Fruit fly (Drosophila melanogaster) whole organism, embryonic: ENCODE measurements around the gene sna.

Source experiments
- Ada2b ChIP-seq: fragments of 200-800 bp; sonication (Bioruptor generic); IDR thresholded peaks from 2 replicates; pipeline ENCODE4 v1.3.6; 2022; ENCODE audit warnings: missing biosample characterization, missing genetic modification characterization
- Adf1 ChIP-seq: fragments of 200-800 bp; sonication (Bioruptor generic); IDR thresholded peaks from 2 replicates; pipeline ENCODE4 v1.3.6; 2022; ENCODE audit warnings: missing biosample characterization, missing genetic modification characterization
- BtbVII ChIP-seq: fragments of 200-800 bp; sonication (Bioruptor generic); optimal IDR thresholded peaks from 3 replicates; lab custom pipeline; 2017; ENCODE audit warnings: missing biosample characterization, mild to moderate bottlenecking, missing genetic modification characterization
- CG10147 ChIP-seq: fragments of 200-800 bp; sonication (Bioruptor generic); optimal IDR thresholded peaks from 2 replicates; lab custom pipeline; 2019; ENCODE audit warnings: missing biosample characterization, mild to moderate bottlenecking, missing genetic modification characterization, moderate library complexity
- CG11247 ChIP-seq: fragments of 200-800 bp; sonication (Bioruptor generic); IDR thresholded peaks from 2 replicates; pipeline ENCODE4 v1.3.6; 2022; ENCODE audit warnings: missing biosample characterization, missing genetic modification characterization
- CG13894 ChIP-seq: fragments of 200-800 bp; sonication (Bioruptor generic); optimal IDR thresholded peaks from 3 replicates; lab custom pipeline; 2018; ENCODE audit warnings: missing biosample characterization, mild to moderate bottlenecking, missing genetic modification characterization, moderate library complexity
- CG15073 ChIP-seq: fragments of 200-800 bp; sonication (Bioruptor generic); optimal IDR thresholded peaks from 2 replicates; lab custom pipeline; 2016; ENCODE audit warnings: missing biosample characterization, missing genetic modification characterization
- CG32532 ChIP-seq: fragments of 200-800 bp; sonication (Bioruptor generic); IDR thresholded peaks from 2 replicates; pipeline ENCODE4 v1.3.6; 2022; ENCODE audit warnings: missing biosample characterization, missing genetic modification characterization
- CG34376 ChIP-seq: fragments of 200-800 bp; sonication (Bioruptor generic); optimal IDR thresholded peaks from 2 replicates; lab custom pipeline; 2018; ENCODE audit warnings: missing biosample characterization, mild to moderate bottlenecking, missing genetic modification characterization
- CG4617 ChIP-seq: fragments of 200-800 bp; sonication (Bioruptor generic); optimal IDR thresholded peaks from 3 replicates; lab custom pipeline; 2016; ENCODE audit warnings: missing biosample characterization, missing genetic modification characterization, borderline replicate concordance
- CG7357 ChIP-seq: fragments of 200-800 bp; sonication (Bioruptor generic); IDR thresholded peaks from 3 replicates; pipeline ENCODE4 v1.3.6; 2022; ENCODE audit warnings: missing biosample characterization, missing genetic modification characterization
- CG7839 ChIP-seq: fragments of 200-800 bp; sonication (Bioruptor generic); optimal IDR thresholded peaks from 3 replicates; lab custom pipeline; 2018; ENCODE audit warnings: missing biosample characterization, mild to moderate bottlenecking, missing genetic modification characterization, moderate library complexity
- CG7928 ChIP-seq: fragments of 200-800 bp; sonication (Bioruptor generic); optimal IDR thresholded peaks from 2 replicates; lab custom pipeline; 2017; ENCODE audit warnings: missing biosample characterization, mild to moderate bottlenecking, missing genetic modification characterization
- CG9609 ChIP-seq: fragments of 200-800 bp; sonication (Bioruptor generic); optimal IDR thresholded peaks from 3 replicates; lab custom pipeline; 2016; ENCODE audit warnings: missing biosample characterization, missing genetic modification characterization
- CG9727 ChIP-seq: fragments of 200-800 bp; sonication (Bioruptor generic); optimal IDR thresholded peaks from 3 replicates; lab custom pipeline; 2017; ENCODE audit warnings: missing biosample characterization, mild to moderate bottlenecking, missing genetic modification characterization
- CG9797 ChIP-seq: fragments of 200-800 bp; sonication (Bioruptor generic); optimal IDR thresholded peaks from 3 replicates; lab custom pipeline; 2018; ENCODE audit warnings: missing biosample characterization, mild to moderate bottlenecking, missing genetic modification characterization
- CG9817 ChIP-seq: fragments of 200-800 bp; sonication (Bioruptor generic); optimal IDR thresholded peaks from 2 replicates; lab custom pipeline; 2018; ENCODE audit warnings: missing biosample characterization, mild to moderate bottlenecking, missing genetic modification characterization, moderate library complexity
- CkIIα-i1 ChIP-seq: fragments of 200-800 bp; sonication (Bioruptor generic); IDR thresholded peaks from 2 replicates; pipeline ENCODE4 v1.3.6; 2022; ENCODE audit warnings: missing biosample characterization, missing genetic modification characterization
- Hey ChIP-seq: fragments of 200-800 bp; sonication (Bioruptor generic); optimal IDR thresholded peaks from 3 replicates; lab custom pipeline; 2018; ENCODE audit warnings: missing biosample characterization, mild to moderate bottlenecking, missing genetic modification characterization
- Max ChIP-seq: fragments of 200-800 bp; sonication (Bioruptor generic); optimal IDR thresholded peaks from 2 replicates; lab custom pipeline; 2016; ENCODE audit warnings: missing biosample characterization, mild to moderate bottlenecking, missing genetic modification characterization
- Meics ChIP-seq: fragments of 200-800 bp; sonication (Bioruptor generic); optimal IDR thresholded peaks from 2 replicates; lab custom pipeline; 2017; ENCODE audit warnings: missing biosample characterization, mild to moderate bottlenecking, missing genetic modification characterization
- NfI ChIP-seq: fragments of 200-800 bp; sonication (Bioruptor generic); optimal IDR thresholded peaks from 3 replicates; lab custom pipeline; 2018; ENCODE audit warnings: missing biosample characterization, mild to moderate bottlenecking, missing genetic modification characterization, moderate library complexity
- Poxn ChIP-seq: fragments of 200-800 bp; sonication (Bioruptor generic); IDR thresholded peaks from 2 replicates; pipeline ENCODE4 v1.3.6; 2022; ENCODE audit warnings: missing biosample characterization, missing genetic modification characterization
- Ptx1 ChIP-seq: fragments of 200-800 bp; sonication (Bioruptor generic); IDR thresholded peaks from 2 replicates; pipeline ENCODE4 v1.3.6; 2022; ENCODE audit warnings: missing biosample characterization, missing genetic modification characterization
- Ravus ChIP-seq: fragments of 200-800 bp; sonication (Bioruptor generic); IDR thresholded peaks from 2 replicates; pipeline ENCODE4 v1.3.6; 2022; ENCODE audit warnings: missing biosample characterization, missing genetic modification characterization
- Scr ChIP-seq: fragments of 200-800 bp; sonication (Bioruptor generic); IDR thresholded peaks from 2 replicates; pipeline ENCODE4 v1.3.6; 2022; ENCODE audit warnings: missing biosample characterization, missing genetic modification characterization; ENCODE audit not compliant: partially characterized antibody
- Sox100B ChIP-seq: fragments of 200-800 bp; sonication (Bioruptor generic); optimal IDR thresholded peaks from 3 replicates; lab custom pipeline; 2018; ENCODE audit warnings: missing biosample characterization, mild to moderate bottlenecking, missing genetic modification characterization
- ap ChIP-seq: fragments of 200-800 bp; sonication (Bioruptor generic); IDR thresholded peaks from 2 replicates; pipeline ENCODE4 v1.3.6; 2022; ENCODE audit warnings: missing biosample characterization, missing genetic modification characterization
- bowl ChIP-seq: fragments of 200-800 bp; sonication (Bioruptor generic); IDR thresholded peaks from 2 replicates; pipeline ENCODE4 v1.3.6; 2022; ENCODE audit warnings: missing biosample characterization, missing genetic modification characterization
- br ChIP-seq: fragments of >200 bp; optimal IDR thresholded peaks from 2 replicates; lab custom pipeline; 2017
- crc ChIP-seq: fragments of 200-800 bp; sonication (Bioruptor generic); optimal IDR thresholded peaks from 2 replicates; lab custom pipeline; 2016; ENCODE audit warnings: missing biosample characterization, missing genetic modification characterization
- crp ChIP-seq, 2 experiments: fragments of 200-800 bp; sonication (Bioruptor generic); optimal IDR thresholded peaks; 2 replicates in 1 of 2; 3 replicates in 1 of 2; lab custom pipeline; 2017; ENCODE audit warnings: missing biosample characterization in 2 of 2, missing genetic modification characterization in 2 of 2, mild to moderate bottlenecking in 1 of 2, moderate library complexity in 1 of 2
- dysf ChIP-seq: fragments of 200-800 bp; sonication (Bioruptor generic); IDR thresholded peaks from 3 replicates; pipeline ENCODE4 v1.3.6; 2022; ENCODE audit warnings: missing biosample characterization, missing genetic modification characterization
- fd64A ChIP-seq: fragments of 200-800 bp; sonication (Bioruptor generic); optimal IDR thresholded peaks from 3 replicates; lab custom pipeline; 2018; ENCODE audit warnings: missing biosample characterization, mild to moderate bottlenecking, missing genetic modification characterization
- fu2 ChIP-seq: fragments of 200-800 bp; sonication (Bioruptor generic); optimal IDR thresholded peaks from 2 replicates; lab custom pipeline; 2016; ENCODE audit warnings: missing biosample characterization, missing genetic modification characterization
- gcm ChIP-seq: fragments of 200-800 bp; sonication (Bioruptor generic); optimal IDR thresholded peaks from 2 replicates; lab custom pipeline; 2019; ENCODE audit warnings: missing biosample characterization, mild to moderate bottlenecking, missing genetic modification characterization, moderate library complexity
- gem ChIP-seq: fragments of 200-800 bp; sonication (Bioruptor generic); optimal IDR thresholded peaks from 2 replicates; lab custom pipeline; 2019; ENCODE audit warnings: missing biosample characterization, mild to moderate bottlenecking, missing genetic modification characterization, moderate library complexity
- inv ChIP-seq: fragments of 200-800 bp; sonication (Bioruptor generic); IDR thresholded peaks from 2 replicates; pipeline ENCODE4 v1.3.6; 2022; ENCODE audit warnings: missing biosample characterization, missing genetic modification characterization; ENCODE audit not compliant: partially characterized antibody
- jumu ChIP-seq: fragments of 200-800 bp; sonication (Bioruptor generic); optimal IDR thresholded peaks from 3 replicates; lab custom pipeline; 2016; ENCODE audit warnings: missing biosample characterization, missing genetic modification characterization
- ken ChIP-seq: fragments of 200-800 bp; sonication (Bioruptor generic); IDR thresholded peaks from 3 replicates; pipeline ENCODE4 v1.3.6; 2022; ENCODE audit warnings: missing biosample characterization, missing genetic modification characterization
- klu ChIP-seq: fragments of 200-800 bp; sonication (Bioruptor generic); IDR thresholded peaks from 2 replicates; pipeline ENCODE4 v1.3.6; 2022; ENCODE audit warnings: missing biosample characterization, missing genetic modification characterization
- mirr ChIP-seq: fragments of 200-800 bp; sonication (Bioruptor generic); optimal IDR thresholded peaks from 3 replicates; lab custom pipeline; 2018; ENCODE audit warnings: missing biosample characterization, mild to moderate bottlenecking, missing genetic modification characterization
- pita ChIP-seq: fragments of 200-800 bp; sonication (Bioruptor generic); optimal IDR thresholded peaks from 2 replicates; lab custom pipeline; 2017; ENCODE audit warnings: missing biosample characterization, mild to moderate bottlenecking, missing genetic modification characterization
- pnt ChIP-seq: fragments of 200-800 bp; sonication (Bioruptor generic); optimal IDR thresholded peaks from 3 replicates; lab custom pipeline; 2016; ENCODE audit warnings: missing biosample characterization, missing genetic modification characterization
- prd ChIP-seq, 3 experiments: fragments of >200 bp in 2 of 3; fragments of 200-800 bp in 1 of 3; sonication (Bioruptor generic) in 1 of 3; optimal IDR thresholded peaks in 2 of 3; IDR thresholded peaks in 1 of 3; 2 replicates in 2 of 3; 3 replicates in 1 of 3; pipeline versions ENCODE4 v1.3.6 to Lab custom; 2017 to 2022; ENCODE audit warnings: missing biosample characterization in 1 of 3, missing genetic modification characterization in 1 of 3
- scrt ChIP-seq: fragments of 200-800 bp; sonication (Bioruptor generic); optimal IDR thresholded peaks from 2 replicates; lab custom pipeline; 2018; ENCODE audit warnings: missing biosample characterization, mild to moderate bottlenecking, missing genetic modification characterization, moderate library complexity
- sens ChIP-seq: fragments of 200-800 bp; sonication (Bioruptor generic); peaks from one replicate; lab custom pipeline; 2016; ENCODE audit warnings: missing biosample characterization, missing genetic modification characterization
- seq ChIP-seq: fragments of 200-800 bp; sonication (Bioruptor generic); IDR thresholded peaks from 2 replicates; pipeline ENCODE4 v1.3.6; 2022; ENCODE audit warnings: missing biosample characterization, missing genetic modification characterization
- stc ChIP-seq: fragments of 200-800 bp; sonication (Bioruptor generic); IDR thresholded peaks from 2 replicates; pipeline ENCODE4 v1.3.6; 2022; ENCODE audit warnings: missing biosample characterization, missing genetic modification characterization
- sug ChIP-seq: fragments of 200-800 bp; optimal IDR thresholded peaks from 2 replicates; lab custom pipeline; 2019; ENCODE audit warnings: missing biosample characterization, mild to moderate bottlenecking, missing genetic modification characterization, moderate library complexity

Gene sna

dm6 chr2L:15490206-15490851 is 12.3 kb upstream of the sna start (continued):
- no peak for TF ChIP-seq inv (GFP tag; lab: Robert Waterston, UW)
- no peak for TF ChIP-seq dysf (GFP tag; lab: Robert Waterston, UW)
- TF ChIP-seq pnt (GFP tag; lab: Kevin White, UChicago) = no peak
- TF ChIP-seq fd64A (GFP tag; lab: Kevin White, UChicago) = no peak
- TF ChIP-seq CkIIα-i1 = no peak
- TF ChIP-seq CG10147 (GFP tag; lab: Kevin White, UChicago) = no peak
- no peak for TF ChIP-seq prd (optimal IDR thresholded peaks at IDR 0.05; lab: Kevin White, UChicago)
- TF ChIP-seq prd (GFP tag; IDR thresholded peaks at IDR 0.05; lab: Robert Waterston, UW) = no peak
- no peak for TF ChIP-seq BtbVII (GFP tag; lab: Kevin White, UChicago)
- TF ChIP-seq Sox100B (GFP tag; lab: Kevin White, UChicago) = no peak
- TF ChIP-seq NfI (GFP tag; lab: Kevin White, UChicago) = no peak
- TF ChIP-seq Poxn (GFP tag; lab: Robert Waterston, UW) = no peak
- no peak for TF ChIP-seq CG7357 (GFP tag; lab: Robert Waterston, UW)
- TF ChIP-seq CG11247 = no peak
- TF ChIP-seq Ada2b (GFP tag; lab: Robert Waterston, UW) = no peak
- TF ChIP-seq Max (GFP tag; lab: Kevin White, UChicago) = no peak
- TF ChIP-seq CG9797 = no peak
- TF ChIP-seq CG13894 (tag; lab: Kevin White, UChicago) = peak; percentile 92
- TF ChIP-seq ken (GFP tag; lab: Robert Waterston, UW) = no peak
- TF ChIP-seq Hey (tag; lab: Kevin White, UChicago) = peak; percentile 22
- no peak for TF ChIP-seq br
- TF ChIP-seq Meics = no peak
- TF ChIP-seq CG34376 (GFP tag; lab: Kevin White, UChicago) = peak; percentile 19
- TF ChIP-seq gcm (GFP tag; lab: Kevin White, UChicago) = no peak
- TF ChIP-seq CG4617 (GFP tag; lab: Kevin White, UChicago) = no peak
- TF ChIP-seq ap (GFP tag; lab: Robert Waterston, UW) = no peak
- no peak for TF ChIP-seq Ravus (GFP tag; lab: Robert Waterston, UW)
- TF ChIP-seq CG15073 = no peak

dm6 chr2L:15486525-15487128 is 8.6 kb upstream of the sna start:
- TF ChIP-seq CG9817 (tag; lab: Kevin White, UChicago) (no peak), seq (GFP tag; lab: Robert Waterston, UW) (no peak), CG7928 (no peak), crc (GFP tag; lab: Kevin White, UChicago) (no peak), CG9727 (GFP tag; lab: Kevin White, UChicago) (peak; percentile 40), klu (no peak), CG32532 (GFP tag; lab: Robert Waterston, UW) (no peak), CG9609 (GFP tag; lab: Kevin White, UChicago) (no peak), stc (no peak), fu2 (no peak), CG7839 (tag; lab: Kevin White, UChicago) (no peak), mirr (GFP tag; lab: Kevin White, UChicago) (no peak), Adf1 (no peak), BtbVII (GFP tag; lab: Kevin White, UChicago) (no peak), sens (no peak), bowl (GFP tag; lab: Robert Waterston, UW) (no peak), gem (peak; percentile 29), sug (no peak), jumu (GFP tag; lab: Kevin White, UChicago) (no peak), crp (GFP tag; optimal IDR thresholded peaks at IDR 0.05; lab: Kevin White, UChicago) (no peak), Scr (GFP tag; lab: Robert Waterston, UW) (no peak), pita (no peak), Ptx1 (GFP tag; lab: Robert Waterston, UW) (no peak), scrt (GFP tag; lab: Kevin White, UChicago) (no peak)
